Fruit fly (Drosophila melanogaster) whole organism, wandering third instar larva: ENCODE data around the gene CG12783.

Experiments
- Abd-B ChIP-seq: fragments of >200 bp; optimal IDR thresholded peaks from 2 replicates; lab custom pipeline; 2017; ENCODE audit warnings: missing biosample characterization, missing genetic modification characterization
- Hnf4 ChIP-seq: fragments of 200-800 bp; sonication (Bioruptor generic); optimal IDR thresholded peaks from 2 replicates; lab custom pipeline; 2016; ENCODE audit warnings: missing biosample characterization, mild to moderate bottlenecking, missing genetic modification characterization
- br ChIP-seq: fragments of 200-800 bp; sonication (Bioruptor generic); optimal IDR thresholded peaks from 2 replicates; lab custom pipeline; 2016; ENCODE audit warnings: missing biosample characterization, missing genetic modification characterization
- usp ChIP-seq: fragments of >200 bp; optimal IDR thresholded peaks from 2 replicates; lab custom pipeline; 2017; ENCODE audit warnings: missing biosample characterization, missing genetic modification characterization
- woc ChIP-seq: sonication (Bioruptor generic); optimal IDR thresholded peaks from 2 replicates; lab custom pipeline; 2016; ENCODE audit warnings: missing biosample characterization, mild to moderate bottlenecking, missing genetic modification characterization

DNA sequence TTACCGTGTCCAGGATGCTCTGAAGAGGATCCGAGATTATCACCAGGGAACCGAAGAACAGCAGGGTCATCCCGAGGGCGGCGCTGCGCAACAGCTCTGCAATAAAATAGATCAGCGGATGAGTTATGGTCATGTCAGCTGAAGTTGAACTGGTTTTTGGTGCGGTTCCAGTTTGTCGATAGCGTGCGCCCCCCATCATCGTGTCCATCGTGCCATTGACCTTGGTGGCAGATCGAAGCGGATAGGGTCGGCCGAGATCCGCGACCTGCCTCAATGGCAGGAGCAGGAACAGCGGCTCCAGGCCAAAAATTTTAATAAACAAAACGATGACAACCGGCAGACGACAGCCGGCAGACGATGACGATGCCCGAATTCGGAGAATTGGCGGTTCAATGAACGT, 13.6 kb downstream of the CG12783 start:
- TF ChIP-seq br (no peak), woc (GFP tag; lab: Kevin White, UChicago) (no peak), usp (GFP tag; lab: Kevin White, UChicago) (no peak), Abd-B (GFP tag; lab: Kevin White, UChicago) (no peak), Hnf4 (no peak)
